Worm (Caenorhabditis elegans) whole organism, early embryonic: ENCODE data around the gene F32H5.4.

Source experiments
- B0310.2 ChIP-seq: sonication (generic microtip); optimal IDR thresholded peaks from 2 replicates; lab custom pipeline; 2016; ENCODE audit warnings: mild to moderate bottlenecking, missing genetic modification characterization, missing compliant biosample characterization
- F13C5.2 ChIP-seq: sonication (generic microtip); optimal IDR thresholded peaks from 2 replicates; lab custom pipeline; 2017; ENCODE audit warnings: mild to moderate bottlenecking, missing genetic modification characterization, inconsistent platforms, missing compliant biosample characterization
- ama-1 ChIP-seq: fragments of 150-350 bp; optimal IDR thresholded peaks from 2 replicates; lab custom pipeline; 2014
- ceh-13 ChIP-seq: fragments of 200-800 bp; sonication (Bioruptor generic); optimal IDR thresholded peaks from 2 replicates; lab custom pipeline; 2018; ENCODE audit warnings: mild to moderate bottlenecking, missing genetic modification characterization, missing compliant biosample characterization
- ceh-36 ChIP-seq: sonication (generic microtip); optimal IDR thresholded peaks from 2 replicates; lab custom pipeline; 2016; ENCODE audit warnings: missing genetic modification characterization, inconsistent platforms, missing compliant biosample characterization
- ets-7 ChIP-seq: sonication (generic microtip); optimal IDR thresholded peaks from 2 replicates; lab custom pipeline; 2016; ENCODE audit warnings: missing genotype, missing genetic modification characterization, missing compliant biosample characterization
- flt-1 ChIP-seq: fragments of 200-800 bp; sonication (Bioruptor generic); IDR thresholded peaks from 2 replicates; pipeline ENCODE4 v1.3.6; 2022; ENCODE audit warnings: missing genetic modification characterization, missing compliant biosample characterization
- hmbx-1 ChIP-seq: sonication (generic microtip); optimal IDR thresholded peaks from 2 replicates; lab custom pipeline; 2016; ENCODE audit warnings: mild to moderate bottlenecking, missing genetic modification characterization, missing compliant biosample characterization
- hmg-4 ChIP-seq: fragments of 200-800 bp; sonication (Bioruptor generic); optimal IDR thresholded peaks from 2 replicates; lab custom pipeline; 2018; ENCODE audit warnings: mild to moderate bottlenecking, missing genetic modification characterization, missing compliant biosample characterization
- hnd-1 ChIP-seq: sonication (generic microtip); optimal IDR thresholded peaks from 2 replicates; lab custom pipeline; 2016; ENCODE audit warnings: missing genetic modification characterization, missing compliant biosample characterization
- pes-1 ChIP-seq: fragments of 200-800 bp; sonication (Bioruptor generic); IDR thresholded peaks from 2 replicates; pipeline ENCODE4 v1.3.6; 2022; ENCODE audit warnings: missing genetic modification reagents, missing genetic modification characterization, missing compliant biosample characterization
- scrt-1 ChIP-seq: fragments of 200-800 bp; sonication (Bioruptor generic); IDR thresholded peaks from 2 replicates; pipeline ENCODE4 v1.3.6; 2022; ENCODE audit warnings: missing genetic modification characterization, missing compliant biosample characterization
- sea-1 ChIP-seq: fragments of 200-800 bp; sonication (Bioruptor generic); conservative IDR thresholded peaks from 2 replicates; pipeline ENCODE4 v1.3.6; 2022; ENCODE audit warnings: missing genetic modification characterization, missing compliant biosample characterization
- tbx-11 ChIP-seq: fragments of 200-800 bp; sonication (Bioruptor generic); IDR thresholded peaks from 2 replicates; pipeline ENCODE4 v1.3.6; 2022; ENCODE audit warnings: missing genetic modification characterization, missing compliant biosample characterization
- tbx-37 ChIP-seq: fragments of 200-800 bp; sonication (Bioruptor generic); conservative IDR thresholded peaks from 2 replicates; pipeline ENCODE4 v1.3.6; 2022; ENCODE audit warnings: missing genetic modification reagents, missing genetic modification characterization, missing compliant biosample characterization

F32H5.4 gene

DNA sequence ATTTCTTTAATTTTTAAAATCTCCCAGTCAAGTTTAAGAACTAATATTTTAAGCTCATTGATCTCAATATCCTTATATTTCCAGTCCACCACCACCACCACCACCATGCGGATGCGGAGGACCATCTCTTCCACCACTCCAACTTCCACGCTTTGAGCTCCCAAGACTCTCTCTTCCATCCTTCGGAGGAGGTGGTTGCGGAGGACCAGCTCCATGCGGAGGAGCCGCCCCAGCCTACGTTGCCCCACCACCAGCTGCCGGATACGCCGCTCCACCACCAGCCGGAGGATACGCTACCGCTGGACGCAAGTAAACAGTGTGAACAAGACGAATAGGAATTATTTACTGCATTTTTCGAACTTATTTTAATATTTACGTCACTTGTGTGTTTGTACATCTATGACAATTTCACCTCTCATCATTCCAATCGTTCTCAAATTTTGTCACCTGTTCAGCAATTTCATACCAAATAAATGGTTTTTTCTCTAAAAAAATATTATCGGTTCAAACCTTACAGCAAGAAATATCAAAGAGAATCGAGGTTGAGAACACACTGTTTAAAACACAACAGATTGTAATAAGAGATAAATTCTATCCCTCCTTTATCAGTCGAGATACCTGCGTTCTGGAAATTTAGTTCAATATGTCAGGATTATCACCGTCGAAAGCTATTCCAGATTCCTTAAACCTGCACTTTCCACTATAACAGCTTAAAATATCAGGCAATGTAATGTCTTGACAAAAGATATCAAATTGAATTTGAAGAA lies 51.1 kb downstream of the F32H5.4 start:
- TF ChIP-seq B0310.2 (no peak), ama-1 (no peak), hnd-1 (no peak), tbx-37 (GFP tag; lab: Robert Waterston, UW) (no peak), ets-7 (tag; lab: Kevin White, UChicago) (no peak), hmbx-1 (no peak), ceh-13 (no peak), ceh-36 (no peak), tbx-11 (GFP tag; lab: Robert Waterston, UW) (no peak), flt-1 (GFP tag; lab: Robert Waterston, UW) (no peak), hmg-4 (GFP tag; lab: Kevin White, UChicago) (no peak), scrt-1 (GFP tag; lab: Robert Waterston, UW) (no peak), F13C5.2 (tag; lab: Kevin White, UChicago) (no peak), sea-1 (GFP tag; lab: Robert Waterston, UW) (no peak; the same call in 1 of the 2 replicates)

- TF ChIP-seq scrt-1 (GFP tag; lab: Robert Waterston, UW) (no peak), sea-1 (GFP tag; lab: Robert Waterston, UW) (no peak), hmbx-1 (no peak), tbx-37 (GFP tag; lab: Robert Waterston, UW) (no peak), flt-1 (GFP tag; lab: Robert Waterston, UW) (no peak), ceh-13 (no peak), pes-1 (GFP tag; lab: Robert Waterston, UW) (no peak), B0310.2 (no peak), tbx-11 (GFP tag; lab: Robert Waterston, UW) (no peak)
These were observed 51.6 kb downstream of the F32H5.4 start for ce11 chrV:13411992-13412298.
